Fruit fly (Drosophila melanogaster) whole organism: ENCODE results near the gene indra.

Experiments
- CG8478 ChIP-seq: fragments of >200 bp; optimal IDR thresholded peaks from 2 replicates; lab custom pipeline; 2018; ENCODE audit warnings: inconsistent platforms
- EcR ChIP-seq, 2 experiments: fragments of >200 bp; optimal IDR thresholded peaks; 2 replicates each; lab custom pipeline; 2017; ENCODE audit warnings: missing biosample characterization in 2 of 2, missing genetic modification characterization in 2 of 2, missing genetic modification reagents in 2 of 2
- pan ChIP-seq: fragments of >200 bp; optimal IDR thresholded peaks from 2 replicates; lab custom pipeline; 2017
- psq ChIP-seq: fragments of >200 bp; optimal IDR thresholded peaks from 2 replicates; lab custom pipeline; 2017

dm6 chr3L:1374438-1375133 is 32.4 kb upstream of the indra start:
- TF ChIP-seq EcR (GFP tag; optimal IDR thresholded peaks at IDR 0.05; lab: Kevin White, UChicago) (no peak), psq (no peak), pan (lab: Kevin White, UChicago) (no peak), CG8478 (lab: Kevin White, UChicago) (no peak)
